Worm (Caenorhabditis elegans): Measurements from ENCODE around the gene T21D9.2.

ce11 chrX:2084019-2084418 lies 12.7 kb downstream of the T21D9.2 start, which contains the start of gene F49H12.3:
- TF ChIP-seq nhr-67 (tag; optimal IDR thresholded peaks at IDR 0.05) (no peak), unc-62 (GFP tag; optimal IDR thresholded peaks at IDR 0.05) (no peak), tbx-2 (tag; optimal IDR thresholded peaks at IDR 0.05) (no peak), ama-1 (optimal IDR thresholded peaks at IDR 0.05) (no peak), nfya-1 (tag; optimal IDR thresholded peaks at IDR 0.05; ENCODE audit: insufficient read depth) (no peak), sea-2 (GFP tag; optimal IDR thresholded peaks at IDR 0.05) (no peak), nhr-11 (tag; optimal IDR thresholded peaks at IDR 0.05) (no peak), zag-1 (tag; optimal IDR thresholded peaks at IDR 0.05) (no peak), fos-1 (tag; optimal IDR thresholded peaks at IDR 0.05) (no peak), ceh-16 (tag; optimal IDR thresholded peaks at IDR 0.05) (no peak), ZK546.5 (tag; optimal IDR thresholded peaks at IDR 0.05) (no peak), nhr-28 (tag; optimal IDR thresholded peaks at IDR 0.05) (no peak), elt-1 (tag; optimal IDR thresholded peaks at IDR 0.05) (no peak)
